Fruit fly (Drosophila melanogaster) whole organism, embryonic: ENCODE data around the gene Agpat1.

ENCODE experiments used
- BtbVII ChIP-seq: fragments of 200-800 bp; sonication (Bioruptor generic); optimal IDR thresholded peaks from 3 replicates; lab custom pipeline; 2017; ENCODE audit warnings: missing biosample characterization, mild to moderate bottlenecking, missing genetic modification characterization
- CG14965 ChIP-seq: fragments of 200-800 bp; sonication (Bioruptor generic); optimal IDR thresholded peaks from 2 replicates; lab custom pipeline; 2016; ENCODE audit warnings: missing biosample characterization, missing genetic modification characterization, borderline replicate concordance
- CG4282 ChIP-seq: fragments of 200-800 bp; sonication (Bioruptor generic); optimal IDR thresholded peaks from 2 replicates; lab custom pipeline; 2016; ENCODE audit warnings: missing biosample characterization, missing genetic modification characterization
- CG8388 ChIP-seq: fragments of 200-800 bp; sonication (Bioruptor generic); optimal IDR thresholded peaks from 2 replicates; lab custom pipeline; 2019; ENCODE audit warnings: missing biosample characterization, mild to moderate bottlenecking, missing genetic modification characterization, moderate library complexity
- Drgx ChIP-seq: fragments of 200-800 bp; sonication (Bioruptor generic); IDR thresholded peaks from 2 replicates; pipeline ENCODE4 v1.3.6; 2022; ENCODE audit warnings: missing biosample characterization, missing genetic modification characterization
- TFAM ChIP-seq: fragments of 200-800 bp; sonication (Bioruptor generic); optimal IDR thresholded peaks from 2 replicates; lab custom pipeline; 2017; ENCODE audit warnings: missing biosample characterization, missing genetic modification characterization, inconsistent platforms
- crc ChIP-seq: fragments of 200-800 bp; sonication (Bioruptor generic); optimal IDR thresholded peaks from 2 replicates; lab custom pipeline; 2016; ENCODE audit warnings: missing biosample characterization, missing genetic modification characterization
- fd96Cb ChIP-seq: fragments of 200-800 bp; sonication (Bioruptor generic); optimal IDR thresholded peaks from 2 replicates; lab custom pipeline; 2018; ENCODE audit warnings: missing biosample characterization, mild to moderate bottlenecking, missing genetic modification characterization, moderate library complexity
- gcm2 ChIP-seq: fragments of 200-800 bp; sonication (Bioruptor generic); optimal IDR thresholded peaks from 2 replicates; lab custom pipeline; 2016; ENCODE audit warnings: missing biosample characterization, missing genetic modification characterization
- lab ChIP-seq: fragments of 200-800 bp; sonication (Bioruptor generic); optimal IDR thresholded peaks from 3 replicates; lab custom pipeline; 2017; ENCODE audit warnings: missing biosample characterization, missing genetic modification characterization, mild to moderate bottlenecking, moderate library complexity, missing genetic modification reagents
- slp2 ChIP-seq: fragments of 200-800 bp; sonication (Bioruptor generic); optimal IDR thresholded peaks from 2 replicates; lab custom pipeline; 2016; ENCODE audit warnings: missing biosample characterization, missing genetic modification characterization
- tio ChIP-seq: fragments of 200-800 bp; sonication (Bioruptor generic); optimal IDR thresholded peaks from 2 replicates; lab custom pipeline; 2017; ENCODE audit warnings: missing biosample characterization, missing genetic modification characterization, inconsistent platforms
- wdn ChIP-seq: fragments of 200-800 bp; sonication (Bioruptor generic); IDR thresholded peaks from 2 replicates; pipeline ENCODE4 v1.3.6; 2022; ENCODE audit warnings: missing biosample characterization, missing genetic modification characterization

dm6 chrX:12784690-12785441 is 19.8 kb downstream of the Agpat1 start, which contains the start of gene CG32647:
- TF ChIP-seq wdn (no peak), slp2 (GFP tag; lab: Kevin White, UChicago) (no peak), fd96Cb (tag; lab: Kevin White, UChicago) (no peak), TFAM (GFP tag; lab: Kevin White, UChicago) (no peak), CG4282 (GFP tag; lab: Kevin White, UChicago) (no peak), CG8388 (GFP tag; lab: Kevin White, UChicago) (no peak), tio (no peak), BtbVII (GFP tag; lab: Kevin White, UChicago) (no peak), CG14965 (no peak), Drgx (GFP tag; lab: Robert Waterston, UW) (0 out of 2 replicates have a peak, but pooled peaks have one; percentile 33), lab (GFP tag; lab: Kevin White, UChicago) (peak; percentile 9), crc (GFP tag; lab: Kevin White, UChicago) (no peak), gcm2 (GFP tag; lab: Kevin White, UChicago) (no peak)
